Fruit fly (Drosophila melanogaster) whole organism, wandering third instar larva: ENCODE results near the gene RhoGAP71E.

Source experiments
- CG32264 ChIP-seq: fragments of 200-800 bp; sonication (Bioruptor generic); optimal IDR thresholded peaks from 2 replicates; lab custom pipeline; 2016; ENCODE audit warnings: missing biosample characterization, missing genetic modification characterization
- CG9705 ChIP-seq: fragments of 200-800 bp; sonication (Bioruptor generic); optimal IDR thresholded peaks from 2 replicates; lab custom pipeline; 2018; ENCODE audit warnings: missing biosample characterization, mild to moderate bottlenecking, missing genetic modification characterization
- CrebA ChIP-seq: fragments of 200-800 bp; sonication (Bioruptor generic); optimal IDR thresholded peaks from 2 replicates; lab custom pipeline; 2016; ENCODE audit warnings: missing biosample characterization, mild to moderate bottlenecking, missing genetic modification characterization, borderline replicate concordance
- Dfd ChIP-seq: fragments of >200 bp; optimal IDR thresholded peaks from 2 replicates; lab custom pipeline; 2017; ENCODE audit warnings: missing biosample characterization, missing genetic modification characterization
- Dif ChIP-seq: fragments of 200-275, 200-300 bp; sonication (Bioruptor generic); optimal IDR thresholded peaks from 2 replicates; lab custom pipeline; 2018; ENCODE audit warnings: missing biosample characterization, missing genetic modification characterization; ENCODE audit not compliant: partially characterized antibody
- GATAd ChIP-seq: sonication (Bioruptor generic); optimal IDR thresholded peaks from 2 replicates; lab custom pipeline; 2016; ENCODE audit warnings: missing biosample characterization, missing genetic modification characterization
- HLH106 ChIP-seq: fragments of 200-800 bp; optimal IDR thresholded peaks from 3 replicates; lab custom pipeline; 2019; ENCODE audit warnings: missing biosample characterization, mild to moderate bottlenecking, missing genetic modification characterization, moderate library complexity
- Hnf4 ChIP-seq: fragments of 200-800 bp; sonication (Bioruptor generic); optimal IDR thresholded peaks from 2 replicates; lab custom pipeline; 2016; ENCODE audit warnings: missing biosample characterization, mild to moderate bottlenecking, missing genetic modification characterization
- Hr78 ChIP-seq: fragments of >200 bp; optimal IDR thresholded peaks from 2 replicates; lab custom pipeline; 2017; ENCODE audit warnings: missing biosample characterization, missing genetic modification characterization
- Hr83 ChIP-seq: fragments of 200-300 bp; sonication (Bioruptor generic); optimal IDR thresholded peaks from 2 replicates; lab custom pipeline; 2016; ENCODE audit warnings: missing biosample characterization, mild to moderate bottlenecking, missing genetic modification characterization, moderate library complexity; ENCODE audit not compliant: poor library complexity, severe bottlenecking
- Jra ChIP-seq: sonication (Bioruptor generic); optimal IDR thresholded peaks from 2 replicates; lab custom pipeline; 2016; ENCODE audit warnings: missing biosample characterization, missing genetic modification characterization
- Mio ChIP-seq: sonication (Bioruptor generic); optimal IDR thresholded peaks from 2 replicates; lab custom pipeline; 2016; ENCODE audit warnings: missing biosample characterization, missing genetic modification characterization
- Myc ChIP-seq: fragments of >200 bp; optimal IDR thresholded peaks from 2 replicates; lab custom pipeline; 2017
- N ChIP-seq: fragments of >200 bp; optimal IDR thresholded peaks from 2 replicates; lab custom pipeline; 2018; ENCODE audit warnings: missing biosample characterization, missing external identifiers, missing genetic modification characterization
- OdsH ChIP-seq: fragments of 200-800 bp; sonication (Bioruptor generic); optimal IDR thresholded peaks from 2 replicates; lab custom pipeline; 2016; ENCODE audit warnings: missing biosample characterization, mild to moderate bottlenecking, missing genetic modification characterization
- Rel ChIP-seq, 2 experiments: fragments of 200-800 bp; sonication (Bioruptor generic) in 1 of 2; optimal IDR thresholded peaks; 2 replicates in 1 of 2; 3 replicates in 1 of 2; lab custom pipeline; 2016 to 2019; ENCODE audit warnings: mild to moderate bottlenecking in 2 of 2, missing biosample characterization in 2 of 2, missing genetic modification characterization in 2 of 2, moderate library complexity in 1 of 2
- Sp1 ChIP-seq: fragments of 200-800 bp; sonication (Bioruptor generic); optimal IDR thresholded peaks from 3 replicates; lab custom pipeline; 2019; ENCODE audit warnings: missing biosample characterization, mild to moderate bottlenecking, missing genetic modification characterization, moderate library complexity
- Vsx2 ChIP-seq: fragments of 200-300, 225-300 bp; sonication (Bioruptor generic); optimal IDR thresholded peaks from 2 replicates; lab custom pipeline; 2018; ENCODE audit warnings: missing biosample characterization, missing genetic modification characterization; ENCODE audit not compliant: partially characterized antibody
- br ChIP-seq: fragments of 200-800 bp; sonication (Bioruptor generic); optimal IDR thresholded peaks from 2 replicates; lab custom pipeline; 2016; ENCODE audit warnings: missing biosample characterization, missing genetic modification characterization
- brk ChIP-seq: fragments of 200-800 bp; sonication (Bioruptor generic); optimal IDR thresholded peaks from 2 replicates; lab custom pipeline; 2016; ENCODE audit warnings: missing biosample characterization, mild to moderate bottlenecking, missing genetic modification characterization
- dl ChIP-seq, 2 experiments: fragments of 175-275, 200-275 bp in 1 of 2; fragments of 200-275 bp in 1 of 2; sonication (Bioruptor generic); optimal IDR thresholded peaks; lab custom pipeline; 2018; ENCODE audit warnings: mild to moderate bottlenecking in 2 of 2, missing biosample characterization in 2 of 2, missing genetic modification characterization in 2 of 2, moderate library complexity in 2 of 2; ENCODE audit not compliant: partially characterized antibody in 2 of 2, insufficient read depth in 1 of 2
- dmrt93B ChIP-seq: fragments of 200-800 bp; sonication (Bioruptor generic); optimal IDR thresholded peaks from 2 replicates; lab custom pipeline; 2018; ENCODE audit warnings: missing biosample characterization, mild to moderate bottlenecking, missing genetic modification characterization
- dsf ChIP-seq: sonication (Bioruptor generic); optimal IDR thresholded peaks from 2 replicates; lab custom pipeline; 2016; ENCODE audit warnings: missing biosample characterization, missing genetic modification characterization, borderline replicate concordance
- ey ChIP-seq: fragments of 200-800 bp; sonication (Bioruptor generic); optimal IDR thresholded peaks from 2 replicates; lab custom pipeline; 2016; ENCODE audit warnings: missing biosample characterization, missing genetic modification characterization
- foxo ChIP-seq, 2 experiments: fragments of 200-800 bp; sonication (Bioruptor generic); optimal IDR thresholded peaks; 2 replicates in 1 of 2; 3 replicates in 1 of 2; lab custom pipeline; 2016 to 2017; ENCODE audit warnings: missing biosample characterization in 2 of 2, missing genetic modification characterization in 2 of 2
- fru ChIP-seq: fragments of 200-800 bp; sonication (Bioruptor generic); optimal IDR thresholded peaks from 3 replicates; lab custom pipeline; 2016; ENCODE audit warnings: missing biosample characterization, mild to moderate bottlenecking, missing genetic modification characterization
- jim ChIP-seq: fragments of 175-275, 200-325 bp; sonication (Bioruptor generic); optimal IDR thresholded peaks from 2 replicates; lab custom pipeline; 2016; ENCODE audit warnings: missing biosample characterization, mild to moderate bottlenecking, missing genetic modification characterization
- lola ChIP-seq: fragments of >200 bp; optimal IDR thresholded peaks from 2 replicates; lab custom pipeline; 2017; ENCODE audit warnings: missing biosample characterization, missing genetic modification characterization
- pan ChIP-seq: fragments of >200 bp; optimal IDR thresholded peaks from 2 replicates; lab custom pipeline; 2017
- psq ChIP-seq: fragments of 200-800 bp; sonication (Bioruptor generic); optimal IDR thresholded peaks from 3 replicates; lab custom pipeline; 2017; ENCODE audit warnings: missing biosample characterization, mild to moderate bottlenecking, missing genetic modification characterization, moderate library complexity
- rgr ChIP-seq: fragments of 200-800 bp; sonication (Bioruptor generic); optimal IDR thresholded peaks from 3 replicates; lab custom pipeline; 2016; ENCODE audit warnings: missing biosample characterization, mild to moderate bottlenecking, missing genetic modification characterization
- sv ChIP-seq: fragments of 200-800 bp; sonication (Bioruptor generic); optimal IDR thresholded peaks from 3 replicates; lab custom pipeline; 2016; ENCODE audit warnings: missing biosample characterization, missing genetic modification characterization
- tai ChIP-seq: sonication (Bioruptor generic); optimal IDR thresholded peaks from 2 replicates; lab custom pipeline; 2016; ENCODE audit warnings: missing biosample characterization, missing genetic modification characterization
- usp ChIP-seq: fragments of >200 bp; optimal IDR thresholded peaks from 2 replicates; lab custom pipeline; 2017; ENCODE audit warnings: missing biosample characterization, missing genetic modification characterization
- woc ChIP-seq: sonication (Bioruptor generic); optimal IDR thresholded peaks from 2 replicates; lab custom pipeline; 2016; ENCODE audit warnings: missing biosample characterization, mild to moderate bottlenecking, missing genetic modification characterization

Gene RhoGAP71E

dm6 chr3L:15637618-15638017 is 49.0 kb downstream of the RhoGAP71E start (continued):
- no peak for TF ChIP-seq Vsx2 (GFP tag; lab: Kevin White, UChicago)
- TF ChIP-seq Sp1 (GFP tag; lab: Kevin White, UChicago): no peak
- TF ChIP-seq tai (GFP tag; lab: Kevin White, UChicago): peak; percentile 35
- peak; percentile 48 for TF ChIP-seq OdsH
- no peak for TF ChIP-seq sv (GFP tag; lab: Kevin White, UChicago)
- no peak for TF ChIP-seq CrebA (GFP tag; lab: Kevin White, UChicago)
- TF ChIP-seq rgr (GFP tag; lab: Kevin White, UChicago): peak; percentile 65
- TF ChIP-seq woc (GFP tag; lab: Kevin White, UChicago): no peak

dm6 chr3L:15638524-15638923 is 49.9 kb downstream of the RhoGAP71E start:
- no peak for TF ChIP-seq lola
- TF ChIP-seq Hr78 (GFP tag; lab: Kevin White, UChicago): no peak
- no peak for TF ChIP-seq Dfd (GFP tag; lab: Kevin White, UChicago)
- TF ChIP-seq pan (lab: Kevin White, UChicago): no peak
- TF ChIP-seq, all 38 proteins: peak for 0

dm6 chr3L:15639978-15640377 is 51.3 kb downstream of the RhoGAP71E start:
- TF ChIP-seq foxo (GFP tag; optimal IDR thresholded peaks at IDR 0.05; lab: Kevin White, UChicago) (no peak), dsf (GFP tag; lab: Kevin White, UChicago) (no peak), Mio (GFP tag; lab: Kevin White, UChicago) (no peak), dl (GFP tag; optimal IDR thresholded peaks at IDR 0.05; lab: Kevin White, UChicago; ENCODE audit: insufficient read depth in 1 of 2, partially characterized antibody in 2 of 2) (no peak), Dif (GFP tag; lab: Kevin White, UChicago) (no peak), CrebA (GFP tag; lab: Kevin White, UChicago) (no peak), N (no peak), sv (GFP tag; lab: Kevin White, UChicago) (no peak), ey (GFP tag; lab: Kevin White, UChicago) (no peak), Myc (no peak), brk (GFP tag; lab: Kevin White, UChicago) (no peak), HLH106 (tag; lab: Kevin White, UChicago) (no peak), tai (GFP tag; lab: Kevin White, UChicago) (no peak), GATAd (GFP tag; lab: Kevin White, UChicago) (no peak), Hr78 (GFP tag; lab: Kevin White, UChicago) (no peak), Hnf4 (GFP tag; lab: Kevin White, UChicago) (no peak), pan (lab: Kevin White, UChicago) (no peak)

dm6 chr3L:15641590-15642019 is 52.9 kb downstream of the RhoGAP71E start:
- TF ChIP-seq lola: no peak
- peak in 1 of 2 experiments; percentile 25 for TF ChIP-seq foxo (GFP tag; optimal IDR thresholded peaks at IDR 0.05; lab: Kevin White, UChicago)
- TF ChIP-seq sv (GFP tag; lab: Kevin White, UChicago): no peak
- no peak for TF ChIP-seq Hr78 (GFP tag; lab: Kevin White, UChicago)
- TF ChIP-seq ey (GFP tag; lab: Kevin White, UChicago): peak; percentile 11
- no peak for TF ChIP-seq rgr (GFP tag; lab: Kevin White, UChicago)
- TF ChIP-seq Vsx2 (GFP tag; lab: Kevin White, UChicago): no peak
- TF ChIP-seq psq (GFP tag; lab: Kevin White, UChicago): no peak
- no peak for TF ChIP-seq tai (GFP tag; lab: Kevin White, UChicago)
- TF ChIP-seq HLH106 (tag; lab: Kevin White, UChicago): peak; percentile 23
- no peak for TF ChIP-seq GATAd (GFP tag; lab: Kevin White, UChicago)
- TF ChIP-seq N: no peak
- no peak for TF ChIP-seq Rel (GFP tag; optimal IDR thresholded peaks at IDR 0.05; lab: Kevin White, UChicago)
- no peak for TF ChIP-seq Rel (tag; optimal IDR thresholded peaks at IDR 0.05; lab: Kevin White, UChicago)
- TF ChIP-seq Sp1 (GFP tag; lab: Kevin White, UChicago): peak; percentile 4
- no peak for TF ChIP-seq jim (GFP tag; lab: Kevin White, UChicago)
- no peak for TF ChIP-seq CrebA (GFP tag; lab: Kevin White, UChicago)
- no peak for TF ChIP-seq dmrt93B (GFP tag; lab: Kevin White, UChicago)
- TF ChIP-seq Hr83 (GFP tag; lab: Kevin White, UChicago): no peak
- no peak for TF ChIP-seq Jra
- no peak for TF ChIP-seq CG32264 (GFP tag; lab: Kevin White, UChicago)
- no peak for TF ChIP-seq OdsH
- no peak for TF ChIP-seq usp (GFP tag; lab: Kevin White, UChicago)
- TF ChIP-seq fru (GFP tag; lab: Kevin White, UChicago): peak; percentile 8
- TF ChIP-seq br: peak; percentile 20
- TF ChIP-seq CG9705 (GFP tag; lab: Kevin White, UChicago): no peak
